Worm (Caenorhabditis elegans): ENCODE measurements around the gene rnp-9.

The rnp-9 gene

DNA sequence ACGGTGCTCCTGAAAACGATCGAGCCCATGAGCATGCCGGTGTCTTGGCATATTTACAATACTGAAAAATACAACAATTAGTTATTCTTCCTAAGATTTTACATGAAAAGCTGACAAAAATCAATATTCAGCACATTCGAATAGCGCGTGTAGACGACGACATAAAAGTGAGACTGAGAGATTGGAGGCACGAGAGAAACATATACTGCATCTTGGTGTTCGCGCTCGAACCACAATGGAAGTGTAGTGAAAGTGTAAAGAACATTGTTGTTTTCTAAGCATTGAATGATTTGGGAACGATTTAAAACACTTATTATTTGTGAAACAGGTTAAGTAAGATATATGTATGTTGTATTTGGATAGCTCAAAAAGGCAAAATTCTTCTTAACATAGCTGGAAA is 48.3 kb downstream of the rnp-9 start, which contains the start of gene F44A6.4:
TSS of gene F44A6.4 (minus strand) at position 67 of the 400 bp plus-strand sequence.
- TF ChIP-seq B0336.3 (GFP tag; IDR thresholded peaks at IDR 0.05) (no peak), lin-35 (GFP tag; optimal IDR thresholded peaks at IDR 0.05) (no peak), nfya-2 (GFP tag; IDR thresholded peaks at IDR 0.05) (no peak), nhr-120 (GFP tag; IDR thresholded peaks at IDR 0.05) (no peak), Y53F4B.3 (GFP tag; IDR thresholded peaks at IDR 0.05) (no peak), ztf-3 (GFP tag; optimal IDR thresholded peaks at IDR 0.05) (no peak), snpc-3.4 (tag; optimal IDR thresholded peaks at IDR 0.05) (no peak), ztf-25 (GFP tag; IDR thresholded peaks at IDR 0.05) (no peak), egl-44 (GFP tag; IDR thresholded peaks at IDR 0.05) (no peak), zfh-2 (GFP tag; conservative IDR thresholded peaks at IDR 0.05) (no peak), snpc-1.1 (tag; optimal IDR thresholded peaks at IDR 0.05; ENCODE audit: insufficient read depth) (no peak), Y53G8AR.9 (GFP tag; conservative IDR thresholded peaks at IDR 0.05) (no peak), hmg-20 (GFP tag; IDR thresholded peaks at IDR 0.05) (no peak), attf-6 (GFP tag; IDR thresholded peaks at IDR 0.05) (no peak), aptf-3 (GFP tag; IDR thresholded peaks at IDR 0.05) (no peak), nhr-80 (tag; optimal IDR thresholded peaks at IDR 0.05) (no peak), snpc-4 (GFP tag; optimal IDR thresholded peaks at IDR 0.05) (no peak), snpc-4 (tag; optimal IDR thresholded peaks at IDR 0.05) (no peak)

DNA sequence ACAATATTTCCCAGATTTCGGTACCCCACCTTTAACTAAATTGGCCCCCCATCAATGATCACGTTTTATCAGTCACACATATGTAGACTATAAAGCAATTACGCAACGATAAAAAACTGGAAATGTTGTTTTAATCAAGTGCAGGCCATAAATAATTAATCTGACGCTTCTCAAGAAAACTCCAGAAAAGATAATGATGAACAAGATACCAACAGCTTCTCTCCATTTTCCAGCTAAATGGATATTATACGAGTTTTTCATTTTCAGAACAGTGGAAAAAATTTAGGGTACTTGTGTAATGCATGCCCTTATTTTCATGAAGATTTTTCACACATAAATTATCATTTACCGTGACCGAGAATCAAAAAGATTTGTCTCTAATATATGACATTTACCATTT is 49.2 kb downstream of the rnp-9 start:
- TF ChIP-seq nhr-80 (tag; optimal IDR thresholded peaks at IDR 0.05) (peak; percentile 36), atf-7 (tag; optimal IDR thresholded peaks at IDR 0.05) (no peak)

DNA sequence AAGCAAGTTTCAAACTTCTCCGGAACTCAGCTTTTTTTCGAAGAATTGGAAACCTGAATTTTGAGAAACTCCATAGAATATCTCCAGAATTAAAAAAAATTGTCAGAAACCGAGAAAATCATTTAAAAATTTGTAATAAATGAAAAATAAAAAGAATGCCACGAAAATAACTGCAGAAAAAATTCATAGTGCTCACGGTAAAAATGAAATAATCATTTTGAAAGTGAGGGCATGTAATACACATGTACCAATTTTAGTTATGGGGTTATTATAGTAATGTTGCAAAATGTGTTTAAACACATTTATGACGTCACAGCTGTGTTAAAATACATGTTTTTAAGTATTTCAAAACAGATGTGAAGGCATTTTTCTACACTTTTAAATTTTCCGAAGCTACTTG is 49.8 kb downstream of the rnp-9 start:
- TF ChIP-seq attf-6 (GFP tag; IDR thresholded peaks at IDR 0.05) (no peak), rcor-1 (GFP tag; IDR thresholded peaks at IDR 0.05) (no peak), C17E4.6 (GFP tag; IDR thresholded peaks at IDR 0.05) (no peak), akir-1 (GFP tag; optimal IDR thresholded peaks at IDR 0.05) (no peak), pbrm-1 (GFP tag; IDR thresholded peaks at IDR 0.05) (no peak), T07F8.4 (tag; optimal IDR thresholded peaks at IDR 0.05) (no peak), Y53F4B.3 (GFP tag; IDR thresholded peaks at IDR 0.05) (no peak), lir-1 (GFP tag; conservative IDR thresholded peaks at IDR 0.05) (no peak), aptf-3 (GFP tag; IDR thresholded peaks at IDR 0.05) (no peak), nfya-1 (tag; optimal IDR thresholded peaks at IDR 0.05; ENCODE audit: borderline replicate concordance, insufficient read depth) (no peak), mcd-1 (GFP tag; IDR thresholded peaks at IDR 0.05) (no peak), atf-7 (tag; optimal IDR thresholded peaks at IDR 0.05) (no peak), him-1 (tag; optimal IDR thresholded peaks at IDR 0.05) (no peak), mel-28 (tag; optimal IDR thresholded peaks at IDR 0.05; ENCODE audit: borderline replicate concordance) (no peak), die-1 (tag; optimal IDR thresholded peaks at IDR 0.05) (no peak), mxl-1 (tag; optimal IDR thresholded peaks at IDR 0.05) (no peak), sdz-38 (tag; optimal IDR thresholded peaks at IDR 0.05) (no peak), nhr-80 (tag; optimal IDR thresholded peaks at IDR 0.05) (no peak)

- TF ChIP-seq ztf-26 (tag; optimal IDR thresholded peaks at IDR 0.05) (peak; percentile 19), lin-35 (GFP tag; optimal IDR thresholded peaks at IDR 0.05) (no peak), ztf-6 (GFP tag; IDR thresholded peaks at IDR 0.05) (no peak), ceh-91 (GFP tag; IDR thresholded peaks at IDR 0.05) (no peak), repo-1 (tag; optimal IDR thresholded peaks at IDR 0.05) (no peak), dpff-1 (tag; optimal IDR thresholded peaks at IDR 0.05) (no peak), mel-28 (tag; optimal IDR thresholded peaks at IDR 0.05; ENCODE audit: borderline replicate concordance) (no peak), hmg-1.2 (GFP tag; IDR thresholded peaks at IDR 0.05) (no peak), somi-1 (GFP tag; optimal IDR thresholded peaks at IDR 0.05) (no peak), unc-130 (GFP tag; optimal IDR thresholded peaks at IDR 0.05) (no peak), cebp-1 (GFP tag; IDR thresholded peaks at IDR 0.05) (no peak), cebp-1 (tag; optimal IDR thresholded peaks at IDR 0.05) (peak; percentile 4), F57A8.1 (GFP tag; optimal IDR thresholded peaks at IDR 0.05) (no peak), lin-40 (tag; optimal IDR thresholded peaks at IDR 0.05) (peak; percentile 42), ztf-3 (GFP tag; optimal IDR thresholded peaks at IDR 0.05) (no peak), lin-54 (GFP tag; optimal IDR thresholded peaks at IDR 0.05) (no peak)
These were observed 51.7 kb downstream of the rnp-9 start, which contains the start of gene F44A6.5 for ce11 chrX:10218779-10219178. TSS of gene F44A6.5 (minus strand) at chrX:10218929.
